Fruit fly (Drosophila melanogaster): ENCODE results near the gene CG33934.

CG33934 gene

dm6 chr3R:20001595-20001997 is 41.0 kb upstream of the CG33934 start (continued):
- TF ChIP-seq fkh (GFP tag; optimal IDR thresholded peaks at IDR 0.05) = no peak
- TF ChIP-seq CG7368 (GFP tag; optimal IDR thresholded peaks at IDR 0.05) = no peak
- peak; percentile 53 for TF ChIP-seq cyc (GFP tag; optimal IDR thresholded peaks at IDR 0.05)
- TF ChIP-seq Eip93F (GFP tag; optimal IDR thresholded peaks at IDR 0.05) = no peak
- TF ChIP-seq CG3919 (GFP tag; optimal IDR thresholded peaks at IDR 0.05) = peak; percentile 22
- peak; percentile 72 for TF ChIP-seq CG32006 (GFP tag; optimal IDR thresholded peaks at IDR 0.05)
- TF ChIP-seq Ets21C (GFP tag; optimal IDR thresholded peaks at IDR 0.05) = peak; percentile 38
- peak; percentile 79 for TF ChIP-seq svp (GFP tag)
- TF ChIP-seq Sox15 (GFP tag; optimal IDR thresholded peaks at IDR 0.05) = peak; percentile 44
- no peak for TF ChIP-seq Gug (GFP tag; IDR thresholded peaks at IDR 0.05)
- TF ChIP-seq eg (GFP tag; IDR thresholded peaks at IDR 0.05) = no peak
- peak; percentile 45 for TF ChIP-seq Hr39 (GFP tag; optimal IDR thresholded peaks at IDR 0.05)
- TF ChIP-seq vri (GFP tag; optimal IDR thresholded peaks at IDR 0.05) = no peak
- peak; percentile 37 for TF ChIP-seq CG8632 (GFP tag; optimal IDR thresholded peaks at IDR 0.05)
- peak; percentile 16 for TF ChIP-seq spab (GFP tag; optimal IDR thresholded peaks at IDR 0.05)
- no peak for TF ChIP-seq Lpt (GFP tag; optimal IDR thresholded peaks at IDR 0.05)
- TF ChIP-seq pdm3 (GFP tag; optimal IDR thresholded peaks at IDR 0.05) = peak; percentile 57
- no peak for TF ChIP-seq CG8319 (GFP tag; optimal IDR thresholded peaks at IDR 0.05)
- peak; percentile 49 for TF ChIP-seq lz (GFP tag; optimal IDR thresholded peaks at IDR 0.05)
- peak; percentile 35 for TF ChIP-seq Sox102F (GFP tag; optimal IDR thresholded peaks at IDR 0.05)
- TF ChIP-seq CG9139 (GFP tag; optimal IDR thresholded peaks at IDR 0.05) = no peak

dm6 chr3R:20004697-20005096 is 37.9 kb upstream of the CG33934 start:
- TF ChIP-seq CG3032 (tag; optimal IDR thresholded peaks at IDR 0.05) (no peak), Ets21C (GFP tag; optimal IDR thresholded peaks at IDR 0.05) (no peak), Eip93F (GFP tag; optimal IDR thresholded peaks at IDR 0.05) (no peak)

dm6 chr3R:20006617-20007016 is 35.9 kb upstream of the CG33934 start:
- TF ChIP-seq Sox14 (GFP tag; optimal IDR thresholded peaks at IDR 0.05) (no peak), CG6854 (GFP tag; optimal IDR thresholded peaks at IDR 0.05) (no peak), CG10669 (GFP tag; optimal IDR thresholded peaks at IDR 0.05) (no peak), fd59A (GFP tag; optimal IDR thresholded peaks at IDR 0.05) (no peak), Sox102F (GFP tag; optimal IDR thresholded peaks at IDR 0.05) (no peak), net (GFP tag; optimal IDR thresholded peaks at IDR 0.05) (no peak), CG9139 (GFP tag; optimal IDR thresholded peaks at IDR 0.05) (no peak), CG3919 (GFP tag; optimal IDR thresholded peaks at IDR 0.05) (no peak), cyc (GFP tag; optimal IDR thresholded peaks at IDR 0.05) (no peak), Lpt (GFP tag; optimal IDR thresholded peaks at IDR 0.05) (no peak), vri (GFP tag; optimal IDR thresholded peaks at IDR 0.05) (no peak), CG10631 (GFP tag; optimal IDR thresholded peaks at IDR 0.05) (no peak), Hr38 (GFP tag; optimal IDR thresholded peaks at IDR 0.05) (no peak), CG6276 (GFP tag; optimal IDR thresholded peaks at IDR 0.05) (no peak), Blimp-1 (GFP tag; optimal IDR thresholded peaks at IDR 0.05) (no peak), OdsH (GFP tag; optimal IDR thresholded peaks at IDR 0.05) (no peak), Ets21C (GFP tag; optimal IDR thresholded peaks at IDR 0.05) (no peak), CG6792 (GFP tag; optimal IDR thresholded peaks at IDR 0.05) (no peak), dsx (GFP tag; optimal IDR thresholded peaks at IDR 0.05; ENCODE audit: poor library complexity, severe bottlenecking) (no peak), CG11762 (GFP tag; optimal IDR thresholded peaks at IDR 0.05; ENCODE audit: insufficient read depth) (no peak)

dm6 chr3R:20007399-20008285 is 34.9 kb upstream of the CG33934 start:
- TF ChIP-seq CG16779 (tag; optimal IDR thresholded peaks at IDR 0.05) (peak; percentile 39), CG8119 (GFP tag; IDR thresholded peaks at IDR 0.05) (no peak), net (GFP tag; optimal IDR thresholded peaks at IDR 0.05) (peak; percentile 12), CG10631 (GFP tag; optimal IDR thresholded peaks at IDR 0.05) (no peak), fd85E (GFP tag; optimal IDR thresholded peaks at IDR 0.05) (no peak), lz (GFP tag; optimal IDR thresholded peaks at IDR 0.05) (no peak), svp (GFP tag) (peak; percentile 18), ss (GFP tag; optimal IDR thresholded peaks at IDR 0.05) (peak; percentile 3 to 52), Ets21C (GFP tag; optimal IDR thresholded peaks at IDR 0.05) (no peak), esn (GFP tag; optimal IDR thresholded peaks at IDR 0.05) (no peak), Smox (GFP tag; optimal IDR thresholded peaks at IDR 0.05) (no peak), CG9139 (GFP tag; optimal IDR thresholded peaks at IDR 0.05) (peak; percentile 16), pdm3 (GFP tag; optimal IDR thresholded peaks at IDR 0.05) (no peak), OdsH (GFP tag; optimal IDR thresholded peaks at IDR 0.05) (no peak), CG6276 (GFP tag; optimal IDR thresholded peaks at IDR 0.05) (peak; percentile 39), CG11902 (GFP tag; optimal IDR thresholded peaks at IDR 0.05) (no peak), Ets96B (tag; optimal IDR thresholded peaks at IDR 0.05) (peak; percentile 22), Hr38 (GFP tag; optimal IDR thresholded peaks at IDR 0.05) (no peak), Sox14 (GFP tag; optimal IDR thresholded peaks at IDR 0.05) (peak; percentile 5)

All from whole organism, prepupa.